Fruit fly (Drosophila melanogaster) Kc167 (cell line): Measurements from ENCODE around the gene CG8072.

Experiments
- psq ChIP-seq: fragments of >200 bp; optimal IDR thresholded peaks from 2 replicates; lab custom pipeline; 2017; ENCODE audit warnings: missing external identifiers
- ttk ChIP-seq: sonication (Bioruptor generic); optimal IDR thresholded peaks from 2 replicates; lab custom pipeline; 2017; ENCODE audit warnings: missing external identifiers

dm6 chr3L:10186893-10187292, 35.3 kb downstream of the CG8072 start:
- TF ChIP-seq psq: no peak
- TF ChIP-seq ttk (lab: Kevin White, UChicago): no peak
